Fruit fly (Drosophila melanogaster) whole organism, adult: ENCODE measurements around the gene Pgant4.

Experiments used
- CG12768 ChIP-seq: fragments of 200-800 bp; sonication (Bioruptor generic); optimal IDR thresholded peaks from 2 replicates; lab custom pipeline; 2017; ENCODE audit warnings: missing biosample characterization, missing genetic modification characterization, mild to moderate bottlenecking, moderate library complexity, missing genetic modification reagents
- CG14711 ChIP-seq: fragments of 200-800 bp; sonication (Bioruptor generic); optimal IDR thresholded peaks from 2 replicates; lab custom pipeline; 2018; ENCODE audit warnings: missing biosample characterization, mild to moderate bottlenecking, missing genetic modification characterization, moderate library complexity
- CG33017 ChIP-seq: fragments of 200-800 bp; sonication (Bioruptor generic); optimal IDR thresholded peaks from 2 replicates; lab custom pipeline; 2018; ENCODE audit warnings: missing biosample characterization, mild to moderate bottlenecking, missing genetic modification characterization, moderate library complexity
- CG5204 ChIP-seq: fragments of 200-800 bp; sonication (Bioruptor generic); optimal IDR thresholded peaks from 2 replicates; lab custom pipeline; 2016; ENCODE audit warnings: missing biosample characterization, missing genetic modification characterization
- CG7045 ChIP-seq: fragments of 200-800 bp; sonication (Bioruptor generic); optimal IDR thresholded peaks from 2 replicates; lab custom pipeline; 2017; ENCODE audit warnings: missing biosample characterization, mild to moderate bottlenecking, missing genetic modification characterization
- CG7101 ChIP-seq: fragments of 200-800 bp; sonication (Bioruptor generic); optimal IDR thresholded peaks from 2 replicates; lab custom pipeline; 2018; ENCODE audit warnings: missing biosample characterization, mild to moderate bottlenecking, missing genetic modification characterization, moderate library complexity
- Clk ChIP-seq: fragments of 200-800 bp; sonication (Bioruptor generic); optimal IDR thresholded peaks from 2 replicates; lab custom pipeline; 2017; ENCODE audit warnings: missing biosample characterization, missing genetic modification characterization
- bab1 ChIP-seq: fragments of 200-800 bp; sonication (Bioruptor generic); optimal IDR thresholded peaks from 3 replicates; lab custom pipeline; 2019; ENCODE audit warnings: missing biosample characterization, mild to moderate bottlenecking, missing genetic modification characterization, moderate library complexity
- cnc ChIP-seq, 2 experiments: fragments of >200 bp; optimal IDR thresholded peaks; 2 replicates each; lab custom pipeline; 2017
- kay ChIP-seq: fragments of 200-800 bp; sonication (Bioruptor generic); peaks from one replicate; lab custom pipeline; 2016; ENCODE audit warnings: missing biosample characterization, missing genetic modification characterization, borderline replicate concordance
- pad ChIP-seq: fragments of 200-800 bp; sonication (Bioruptor generic); optimal IDR thresholded peaks from 3 replicates; lab custom pipeline; 2017; ENCODE audit warnings: missing biosample characterization, missing genetic modification characterization, mild to moderate bottlenecking, moderate library complexity, missing genetic modification reagents
- toe ChIP-seq: fragments of 200-800 bp; sonication (Bioruptor generic); optimal IDR thresholded peaks from 2 replicates; lab custom pipeline; 2016; ENCODE audit warnings: missing biosample characterization, missing genetic modification characterization

DNA sequence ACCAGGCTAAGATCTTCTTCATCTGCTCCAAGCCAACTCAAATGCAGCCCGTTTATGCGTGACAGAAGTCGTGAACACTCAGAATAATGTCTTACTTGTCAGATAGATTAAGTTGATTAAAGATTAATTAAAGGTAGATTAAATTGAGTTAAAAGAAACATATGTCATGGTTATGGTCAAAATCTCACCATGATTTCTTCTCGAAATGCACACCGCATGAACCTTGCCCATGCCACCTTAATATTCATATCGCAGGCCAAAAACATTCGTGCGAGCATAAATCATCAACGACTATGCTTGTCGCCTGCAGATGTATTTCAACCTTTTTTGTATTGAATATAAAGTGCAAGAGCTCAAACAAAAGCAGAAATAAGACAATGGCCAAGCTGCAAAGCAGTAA, 35.3 kb upstream of the Pgant4 start:
- peak; percentile 25 for TF ChIP-seq CG33017 (tag; lab: Kevin White, UChicago)
- TF ChIP-seq kay (GFP tag; lab: Kevin White, UChicago), result no peak
- TF ChIP-seq CG14711 (tag; lab: Kevin White, UChicago), result peak; percentile 3
- TF ChIP-seq CG7045 (GFP tag; lab: Kevin White, UChicago), result no peak
- TF ChIP-seq CG5204, result no peak
- TF ChIP-seq CG12768, result no peak
- TF ChIP-seq cnc (optimal IDR thresholded peaks at IDR 0.05; lab: Kevin White, UChicago), result no peak
- TF ChIP-seq bab1 (GFP tag; lab: Kevin White, UChicago), result no peak
- no peak for TF ChIP-seq CG7101
- no peak for TF ChIP-seq pad
- no peak for TF ChIP-seq toe (GFP tag; lab: Kevin White, UChicago)
- TF ChIP-seq Clk (GFP tag; lab: Kevin White, UChicago), result no peak
